Comparison of ENCODE assay signal across 4 fruit fly cellular contexts in genomic region chr2L:2941353-2941752, dm6.
TF ChIP-seq lines count a peak whose summit lies in the region.

No protein-coding gene starts in this region.

- TF ChIP-seq CTCF in whole organism, embryonic (GFP tag; optimal IDR thresholded peaks at IDR 0.05; lab: Kevin White, UChicago): no peak

TF ChIP-seq in whole organism, adult, 20 proteins besides CTCF, POLR2A, EP300 and RAD21:
- TF ChIP-seq kay (GFP tag; lab: Kevin White, UChicago; ENCODE audit: borderline replicate concordance) (peak; percentile 75), cnc (optimal IDR thresholded peaks at IDR 0.05; lab: Kevin White, UChicago) (no peak), CG12768 (GFP tag; optimal IDR thresholded peaks at IDR 0.05; lab: Kevin White, UChicago) (no peak), CG7045 (GFP tag; optimal IDR thresholded peaks at IDR 0.05; lab: Kevin White, UChicago) (no peak), pad (GFP tag; optimal IDR thresholded peaks at IDR 0.05; lab: Kevin White, UChicago) (no peak), Mnt (GFP tag; optimal IDR thresholded peaks at IDR 0.05; lab: Kevin White, UChicago) (no peak), Clk (GFP tag; optimal IDR thresholded peaks at IDR 0.05; lab: Kevin White, UChicago) (no peak), CG14711 (tag; optimal IDR thresholded peaks at IDR 0.05; lab: Kevin White, UChicago) (no peak)

TF ChIP-seq in whole organism, embryonic, 481 proteins besides CTCF, POLR2A, EP300 and RAD21 (continues in another document):
- TF ChIP-seq CG11695 (GFP tag; IDR thresholded peaks at IDR 0.05; lab: Robert Waterston, UW) (0 out of 3 replicates have a peak, but pooled peaks have one; percentile 19), CG2712 (tag; optimal IDR thresholded peaks at IDR 0.05; lab: Kevin White, UChicago) (peak; percentile 13), CG32532 (GFP tag; IDR thresholded peaks at IDR 0.05; lab: Robert Waterston, UW) (0 out of 2 replicates have a peak, but pooled peaks have one; percentile 24), Atf6 (GFP tag; IDR thresholded peaks at IDR 0.05; lab: Robert Waterston, UW) (0 out of 2 replicates have a peak, but pooled peaks have one; percentile 21), D19A (tag; optimal IDR thresholded peaks at IDR 0.05; lab: Kevin White, UChicago) (peak; percentile 16), ci (GFP tag; IDR thresholded peaks at IDR 0.05; lab: Robert Waterston, UW) (0 out of 3 replicates have a peak, but pooled peaks have one; percentile 11), D19B (GFP tag; optimal IDR thresholded peaks at IDR 0.05; lab: Kevin White, UChicago) (peak; percentile 78), Meics (GFP tag; optimal IDR thresholded peaks at IDR 0.05; lab: Kevin White, UChicago) (peak; percentile 7), sob (GFP tag; IDR thresholded peaks at IDR 0.05; lab: Robert Waterston, UW) (peak; percentile 13; the same call in 1 of the 2 replicates), CG15514 (GFP tag; optimal IDR thresholded peaks at IDR 0.05; lab: Kevin White, UChicago) (peak; percentile 30), lmd (GFP tag; IDR thresholded peaks at IDR 0.05; lab: Robert Waterston, UW) (peak; percentile 25; the same call in 1 of the 2 replicates), sens (GFP tag; lab: Kevin White, UChicago) (peak; percentile 62), lov (optimal IDR thresholded peaks at IDR 0.05; lab: Kevin White, UChicago) (no peak), lov (GFP tag; IDR thresholded peaks at IDR 0.05; lab: Robert Waterston, UW) (no peak), phol (tag; optimal IDR thresholded peaks at IDR 0.05; lab: Kevin White, UChicago) (peak; percentile 5), lilli (GFP tag; optimal IDR thresholded peaks at IDR 0.05; lab: Kevin White, UChicago) (peak; percentile 50), grau (tag; optimal IDR thresholded peaks at IDR 0.05; lab: Kevin White, UChicago) (peak; percentile 13), cwo (GFP tag; optimal IDR thresholded peaks at IDR 0.05; lab: Kevin White, UChicago) (peak; percentile 4), Hmr (GFP tag; optimal IDR thresholded peaks at IDR 0.05; lab: Kevin White, UChicago) (peak; percentile 49), Hand (GFP tag; optimal IDR thresholded peaks at IDR 0.05; lab: Kevin White, UChicago) (no peak), bsh (GFP tag; optimal IDR thresholded peaks at IDR 0.05; lab: Kevin White, UChicago) (peak in 1 of 2 experiments; percentile 28), nmo (GFP tag; optimal IDR thresholded peaks at IDR 0.05; lab: Kevin White, UChicago) (peak; percentile 6), CG1603 (tag; optimal IDR thresholded peaks at IDR 0.05; lab: Kevin White, UChicago) (peak; percentile 27), Xbp1 (GFP tag; optimal IDR thresholded peaks at IDR 0.05; lab: Kevin White, UChicago) (peak; percentile 12), prd (optimal IDR thresholded peaks at IDR 0.05; lab: Kevin White, UChicago) (no peak), prd (GFP tag; IDR thresholded peaks at IDR 0.05; lab: Robert Waterston, UW) (peak; percentile 44; the same call in 1 of the 3 replicates)

TF ChIP-seq in whole organism, prepupa, 60 proteins besides CTCF, POLR2A, EP300 and RAD21:
- no peak for TF ChIP-seq Lpt (GFP tag; optimal IDR thresholded peaks at IDR 0.05; lab: Kevin White, UChicago)
- TF ChIP-seq CG1621 (tag; optimal IDR thresholded peaks at IDR 0.05; lab: Kevin White, UChicago): no peak
- TF ChIP-seq Ets96B (tag; optimal IDR thresholded peaks at IDR 0.05; lab: Kevin White, UChicago): no peak
- no peak for TF ChIP-seq CG11902 (GFP tag; optimal IDR thresholded peaks at IDR 0.05; lab: Kevin White, UChicago)
- no peak for TF ChIP-seq fd85E (GFP tag; optimal IDR thresholded peaks at IDR 0.05; lab: Kevin White, UChicago)
- peak; percentile 20 for TF ChIP-seq CG32006 (GFP tag; optimal IDR thresholded peaks at IDR 0.05; lab: Kevin White, UChicago)
- TF ChIP-seq CG11762 (GFP tag; optimal IDR thresholded peaks at IDR 0.05; lab: Kevin White, UChicago; ENCODE audit: insufficient read depth): no peak
- no peak for TF ChIP-seq Sox102F (GFP tag; optimal IDR thresholded peaks at IDR 0.05; lab: Kevin White, UChicago)
- no peak for TF ChIP-seq dac (GFP tag; optimal IDR thresholded peaks at IDR 0.05; lab: Kevin White, UChicago)
- no peak for TF ChIP-seq Eip75B (GFP tag; optimal IDR thresholded peaks at IDR 0.05; lab: Kevin White, UChicago)
- TF ChIP-seq CG16779 (tag; optimal IDR thresholded peaks at IDR 0.05; lab: Kevin White, UChicago): no peak
- TF ChIP-seq CG8632 (GFP tag; optimal IDR thresholded peaks at IDR 0.05; lab: Kevin White, UChicago): no peak
- TF ChIP-seq Eip93F (GFP tag; optimal IDR thresholded peaks at IDR 0.05; lab: Kevin White, UChicago): no peak
- TF ChIP-seq OdsH (GFP tag; optimal IDR thresholded peaks at IDR 0.05; lab: Kevin White, UChicago): no peak
- TF ChIP-seq CG34406 (GFP tag; optimal IDR thresholded peaks at IDR 0.05; lab: Kevin White, UChicago): no peak
- 0 out of 3 replicates have a peak, but pooled peaks have one; percentile 33 for TF ChIP-seq CG6163 (GFP tag; IDR thresholded peaks at IDR 0.05; lab: Robert Waterston, UW)
- peak; percentile 7; the same call in 1 of the 2 replicates for TF ChIP-seq Gug (GFP tag; IDR thresholded peaks at IDR 0.05; lab: Robert Waterston, UW)
- peak; percentile 45 for TF ChIP-seq Hr4 (GFP tag; optimal IDR thresholded peaks at IDR 0.05; lab: Kevin White, UChicago)
- peak; percentile 35; the same call in 1 of the 2 replicates for TF ChIP-seq CG15336 (GFP tag; IDR thresholded peaks at IDR 0.05; lab: Robert Waterston, UW)
- no peak for TF ChIP-seq eg (GFP tag; IDR thresholded peaks at IDR 0.05; lab: Robert Waterston, UW)
- TF ChIP-seq Eip78C (GFP tag; lab: Kevin White, UChicago): peak; percentile 19

TF ChIP-seq in whole organism, pupa, 21 proteins besides CTCF, POLR2A, EP300 and RAD21:
- TF ChIP-seq CG14655 (GFP tag; optimal IDR thresholded peaks at IDR 0.05; lab: Kevin White, UChicago) (peak; percentile 31), CG8301 (tag; optimal IDR thresholded peaks at IDR 0.05; lab: Kevin White, UChicago) (peak; percentile 7), rn (GFP tag; IDR thresholded peaks at IDR 0.05; lab: Robert Waterston, UW) (no peak), gl (tag; optimal IDR thresholded peaks at IDR 0.05; lab: Kevin White, UChicago) (no peak)
